Worm (Caenorhabditis elegans) whole organism, L3 larva: ENCODE measurements around the gene C05C8.5.

Source experiments
- R02D3.7 ChIP-seq: fragments of 150-350 bp; optimal IDR thresholded peaks from 2 replicates; lab custom pipeline; 2014; ENCODE audit warnings: missing biosample characterization, missing genetic modification characterization
- ceh-28 ChIP-seq: fragments of 150-350 bp; optimal IDR thresholded peaks from 2 replicates; lab custom pipeline; 2014; ENCODE audit warnings: missing biosample characterization, missing genetic modification reagents, missing genetic modification characterization
- daf-12 ChIP-seq: fragments of 150-350 bp; optimal IDR thresholded peaks from 2 replicates; lab custom pipeline; 2014; ENCODE audit warnings: missing biosample characterization, missing genetic modification reagents, missing genetic modification characterization
- elt-2 ChIP-seq: sonication (generic microtip); optimal IDR thresholded peaks from 2 replicates; lab custom pipeline; 2016; ENCODE audit warnings: missing genetic modification reagents, mild to moderate bottlenecking, missing genetic modification characterization, missing compliant biosample characterization
- fkh-10 ChIP-seq: sonication (generic microtip); optimal IDR thresholded peaks from 2 replicates; lab custom pipeline; 2017; ENCODE audit warnings: missing biosample characterization, missing genetic modification reagents, missing genetic modification characterization
- lin-39 ChIP-seq: fragments of 150-350 bp; optimal IDR thresholded peaks from 2 replicates; lab custom pipeline; 2018; ENCODE audit warnings: missing biosample characterization, missing genetic modification reagents, missing genetic modification characterization
- nhr-11 ChIP-seq: fragments of 150-350 bp; optimal IDR thresholded peaks from 2 replicates; lab custom pipeline; 2014; ENCODE audit warnings: missing biosample characterization, missing genetic modification characterization
- nhr-12 ChIP-seq: fragments of 150-350 bp; optimal IDR thresholded peaks from 2 replicates; lab custom pipeline; 2014; ENCODE audit warnings: missing biosample characterization, missing genetic modification characterization
- nhr-28 ChIP-seq: fragments of 150-350 bp; optimal IDR thresholded peaks from 2 replicates; lab custom pipeline; 2014; ENCODE audit warnings: missing biosample characterization, missing genetic modification characterization
- skn-1 ChIP-seq: fragments of 150-350 bp; optimal IDR thresholded peaks from 2 replicates; lab custom pipeline; 2014; ENCODE audit warnings: missing biosample characterization, missing genetic modification characterization
- zag-1 ChIP-seq: fragments of 150-350 bp; optimal IDR thresholded peaks from 2 replicates; lab custom pipeline; 2014; ENCODE audit warnings: missing biosample characterization, missing genetic modification characterization
- ztf-11 ChIP-seq: fragments of 150-350 bp; optimal IDR thresholded peaks from 2 replicates; lab custom pipeline; 2014; ENCODE audit warnings: missing biosample characterization, missing genetic modification characterization

DNA sequence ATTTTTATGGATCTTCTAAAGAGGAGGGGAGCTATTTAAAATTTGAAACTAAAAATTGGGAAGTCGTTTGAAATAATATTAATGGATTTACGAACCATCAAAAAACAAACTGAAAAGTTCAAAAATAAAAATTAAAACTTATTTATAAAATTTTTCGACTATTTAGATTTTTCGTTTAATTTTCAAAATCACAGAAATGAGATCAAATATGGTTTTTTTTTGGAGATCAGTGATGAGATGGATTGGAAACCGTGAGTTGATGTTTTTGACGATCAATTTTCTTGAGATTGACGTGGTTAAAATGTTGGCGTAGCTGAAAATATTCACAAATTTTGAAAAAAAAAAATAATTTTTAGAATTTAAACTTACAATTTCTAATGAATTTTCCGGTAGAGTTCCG lies 15.6 kb downstream of the C05C8.5 start, which contains the start of gene C13F10.5:
- TF ChIP-seq ztf-11 (tag; lab: Kevin White, UChicago) (no peak), daf-12 (tag; lab: Kevin White, UChicago) (no peak), ceh-28 (no peak), fkh-10 (GFP tag; lab: Kevin White, UChicago) (no peak), nhr-11 (no peak), nhr-28 (tag; lab: Kevin White, UChicago) (no peak), zag-1 (tag; lab: Kevin White, UChicago) (no peak), skn-1 (tag; lab: Kevin White, UChicago) (no peak), lin-39 (tag; lab: Kevin White, UChicago) (no peak), elt-2 (no peak), R02D3.7 (tag; lab: Kevin White, UChicago) (no peak), nhr-12 (tag; lab: Kevin White, UChicago) (no peak)
